Fruit fly (Drosophila melanogaster) whole organism, adult: ENCODE measurements around the gene Cftr.

ENCODE experiments used
- CG12768 ChIP-seq: fragments of 200-800 bp; sonication (Bioruptor generic); optimal IDR thresholded peaks from 2 replicates; lab custom pipeline; 2017; ENCODE audit warnings: missing biosample characterization, missing genetic modification characterization, mild to moderate bottlenecking, moderate library complexity, missing genetic modification reagents
- CG5204 ChIP-seq: fragments of 200-800 bp; sonication (Bioruptor generic); optimal IDR thresholded peaks from 2 replicates; lab custom pipeline; 2016; ENCODE audit warnings: missing biosample characterization, missing genetic modification characterization
- Crg-1 ChIP-seq: fragments of 200-800 bp; sonication (Bioruptor generic); optimal IDR thresholded peaks from 2 replicates; lab custom pipeline; 2016; ENCODE audit warnings: missing biosample characterization, missing genetic modification characterization
- Mnt ChIP-seq: fragments of 200-800 bp; sonication (Bioruptor generic); optimal IDR thresholded peaks from 2 replicates; lab custom pipeline; 2016; ENCODE audit warnings: missing biosample characterization, mild to moderate bottlenecking, missing genetic modification characterization
- ovo ChIP-seq: fragments of 200-800 bp; sonication (Bioruptor generic); optimal IDR thresholded peaks from 2 replicates; lab custom pipeline; 2016; ENCODE audit warnings: missing biosample characterization, missing genetic modification characterization

dm6 chr3R:24575109-24575508, 31.4 kb upstream of the Cftr start:
- TF ChIP-seq Crg-1 (GFP tag; lab: Kevin White, UChicago) (no peak), ovo (no peak), CG12768 (GFP tag; lab: Kevin White, UChicago) (no peak), Mnt (GFP tag; lab: Kevin White, UChicago) (no peak), CG5204 (GFP tag; lab: Kevin White, UChicago) (no peak)
